Fruit fly (Drosophila melanogaster) whole organism, embryonic: ENCODE results near the gene CG33095.
A peak's percentile ranks its signal among the peaks of the same experiment; 100 is the strongest.

Experiments used
- Bgb ChIP-seq: fragments of 200-800 bp; sonication (Bioruptor generic); IDR thresholded peaks from 2 replicates; pipeline ENCODE4 v1.3.6; 2022; ENCODE audit warnings: missing biosample characterization, missing genetic modification characterization; ENCODE audit not compliant: partially characterized antibody
- Bteb2 ChIP-seq: fragments of 200-800 bp; sonication (Bioruptor generic); optimal IDR thresholded peaks from 2 replicates; lab custom pipeline; 2016; ENCODE audit warnings: missing biosample characterization, missing genetic modification characterization
- CG10267 ChIP-seq: fragments of 200-800 bp; sonication (Bioruptor generic); optimal IDR thresholded peaks from 2 replicates; lab custom pipeline; 2018; ENCODE audit warnings: missing biosample characterization, mild to moderate bottlenecking, missing genetic modification characterization, moderate library complexity
- CG11456 ChIP-seq: fragments of 200-800 bp; sonication (Bioruptor generic); IDR thresholded peaks from 3 replicates; pipeline ENCODE4 v1.3.6; 2022; ENCODE audit warnings: missing biosample characterization, missing genetic modification characterization
- CG11560 ChIP-seq: fragments of 200-800 bp; sonication (Bioruptor generic); IDR thresholded peaks from 3 replicates; pipeline ENCODE4 v1.3.6; 2022; ENCODE audit warnings: missing biosample characterization, missing genetic modification characterization
- CG11695 ChIP-seq: fragments of 200-800 bp; sonication (Bioruptor generic); IDR thresholded peaks from 3 replicates; pipeline ENCODE4 v1.3.6; 2022; ENCODE audit warnings: missing biosample characterization, missing genetic modification characterization
- CG12659 ChIP-seq: fragments of 200-800 bp; sonication (Bioruptor generic); optimal IDR thresholded peaks from 3 replicates; lab custom pipeline; 2017; ENCODE audit warnings: mild to moderate bottlenecking, missing biosample characterization, missing genetic modification reagents, missing genetic modification characterization
- CG15073 ChIP-seq: fragments of 200-800 bp; sonication (Bioruptor generic); optimal IDR thresholded peaks from 2 replicates; lab custom pipeline; 2016; ENCODE audit warnings: missing biosample characterization, missing genetic modification characterization
- CG1647 ChIP-seq: fragments of 200-800 bp; sonication (Bioruptor generic); optimal IDR thresholded peaks from 3 replicates; lab custom pipeline; 2016; ENCODE audit warnings: missing biosample characterization, missing genetic modification characterization
- CG17186 ChIP-seq: fragments of 200-800 bp; sonication (Bioruptor generic); optimal IDR thresholded peaks from 3 replicates; lab custom pipeline; 2017; ENCODE audit warnings: missing biosample characterization, missing genetic modification reagents, missing genetic modification characterization
- CG18476 ChIP-seq: fragments of 200-800 bp; sonication (Bioruptor generic); optimal IDR thresholded peaks from 2 replicates; lab custom pipeline; 2016; ENCODE audit warnings: missing biosample characterization, mild to moderate bottlenecking, missing genetic modification characterization
- CG2129 ChIP-seq: fragments of 200-800 bp; sonication (Bioruptor generic); IDR thresholded peaks from 2 replicates; pipeline ENCODE4 v1.3.6; 2022; ENCODE audit warnings: missing biosample characterization, missing genetic modification characterization; ENCODE audit not compliant: partially characterized antibody
- CG30431 ChIP-seq: fragments of 200-800 bp; sonication (Bioruptor generic); optimal IDR thresholded peaks from 2 replicates; lab custom pipeline; 2017; ENCODE audit warnings: missing biosample characterization, missing genetic modification characterization
- CG32772 ChIP-seq: fragments of 200-800 bp; sonication (Bioruptor generic); IDR thresholded peaks from 2 replicates; pipeline ENCODE4 v1.3.6; 2022; ENCODE audit warnings: missing biosample characterization, missing genetic modification characterization
- CG43689 ChIP-seq: fragments of 200-800 bp; sonication (Bioruptor generic); IDR thresholded peaks from 2 replicates; pipeline ENCODE4 v1.3.6; 2022; ENCODE audit warnings: missing biosample characterization, missing genetic modification characterization
- CG7839 ChIP-seq: fragments of 200-800 bp; sonication (Bioruptor generic); optimal IDR thresholded peaks from 3 replicates; lab custom pipeline; 2018; ENCODE audit warnings: missing biosample characterization, mild to moderate bottlenecking, missing genetic modification characterization, moderate library complexity
- CG8359 ChIP-seq: fragments of 200-800 bp; sonication (Bioruptor generic); optimal IDR thresholded peaks from 2 replicates; lab custom pipeline; 2017; ENCODE audit warnings: missing biosample characterization, mild to moderate bottlenecking, missing genetic modification characterization, borderline replicate concordance
- CG9817 ChIP-seq: fragments of 200-800 bp; sonication (Bioruptor generic); optimal IDR thresholded peaks from 2 replicates; lab custom pipeline; 2018; ENCODE audit warnings: missing biosample characterization, mild to moderate bottlenecking, missing genetic modification characterization, moderate library complexity
- Camta ChIP-seq: fragments of 200-800 bp; sonication (Bioruptor generic); optimal IDR thresholded peaks from 2 replicates; lab custom pipeline; 2016; ENCODE audit warnings: missing biosample characterization, missing genetic modification characterization
- CrebB ChIP-seq: fragments of 200-800 bp; sonication (Bioruptor generic); optimal IDR thresholded peaks from 3 replicates; lab custom pipeline; 2018; ENCODE audit warnings: missing biosample characterization, mild to moderate bottlenecking, missing genetic modification characterization
- D ChIP-seq, 2 experiments: fragments of 200-800 bp in 1 of 2; fragments of >200 bp in 1 of 2; sonication (Bioruptor generic) in 1 of 2; optimal IDR thresholded peaks; 2 replicates in 1 of 2; 3 replicates in 1 of 2; lab custom pipeline; 2017; ENCODE audit warnings: mild to moderate bottlenecking in 1 of 2, missing biosample characterization in 1 of 2, missing genetic modification characterization in 1 of 2, missing genetic modification reagents in 1 of 2
- Fer2 ChIP-seq: fragments of 200-800 bp; sonication (Bioruptor generic); optimal IDR thresholded peaks from 2 replicates; lab custom pipeline; 2018; ENCODE audit warnings: missing biosample characterization, mild to moderate bottlenecking, missing genetic modification characterization, moderate library complexity
- Gsc ChIP-seq: fragments of 200-800 bp; sonication (Bioruptor generic); IDR thresholded peaks from 2 replicates; pipeline ENCODE4 v1.3.6; 2022; ENCODE audit warnings: missing biosample characterization, missing genetic modification characterization
- H15 ChIP-seq: fragments of 200-800 bp; sonication (Bioruptor generic); IDR thresholded peaks from 3 replicates; pipeline ENCODE4 v1.3.6; 2022; ENCODE audit warnings: missing biosample characterization, missing genetic modification characterization
- NFAT ChIP-seq: fragments of 200-800 bp; sonication (Bioruptor generic); IDR thresholded peaks from 2 replicates; pipeline ENCODE4 v1.3.6; 2022; ENCODE audit warnings: missing biosample characterization, missing genetic modification characterization
- Optix ChIP-seq: fragments of 200-800 bp; sonication (Bioruptor generic); IDR thresholded peaks from 3 replicates; pipeline ENCODE4 v1.3.6; 2022; ENCODE audit warnings: missing biosample characterization, missing genetic modification characterization
- Scr ChIP-seq: fragments of 200-800 bp; sonication (Bioruptor generic); IDR thresholded peaks from 2 replicates; pipeline ENCODE4 v1.3.6; 2022; ENCODE audit warnings: missing biosample characterization, missing genetic modification characterization; ENCODE audit not compliant: partially characterized antibody
- Side ChIP-seq: fragments of 200-800 bp; sonication (Bioruptor generic); optimal IDR thresholded peaks from 2 replicates; lab custom pipeline; 2016; ENCODE audit warnings: missing biosample characterization, missing genetic modification characterization
- ac ChIP-seq: fragments of 200-800 bp; sonication (Bioruptor generic); optimal IDR thresholded peaks from 3 replicates; lab custom pipeline; 2017; ENCODE audit warnings: missing biosample characterization, mild to moderate bottlenecking, missing genetic modification characterization
- ap ChIP-seq: fragments of 200-800 bp; sonication (Bioruptor generic); IDR thresholded peaks from 2 replicates; pipeline ENCODE4 v1.3.6; 2022; ENCODE audit warnings: missing biosample characterization, missing genetic modification characterization
- btn ChIP-seq: fragments of 200-800 bp; sonication (Bioruptor generic); optimal IDR thresholded peaks from 2 replicates; lab custom pipeline; 2016; ENCODE audit warnings: missing biosample characterization, missing genetic modification characterization
- cas ChIP-seq: fragments of 200-800 bp; sonication (Bioruptor generic); IDR thresholded peaks from 2 replicates; pipeline ENCODE4 v1.3.6; 2022; ENCODE audit warnings: missing biosample characterization, missing genetic modification characterization
- crc ChIP-seq: fragments of 200-800 bp; sonication (Bioruptor generic); optimal IDR thresholded peaks from 2 replicates; lab custom pipeline; 2016; ENCODE audit warnings: missing biosample characterization, missing genetic modification characterization
- dati ChIP-seq: fragments of 200-800 bp; sonication (Bioruptor generic); IDR thresholded peaks from 2 replicates; pipeline ENCODE4 v1.3.6; 2022; ENCODE audit warnings: missing biosample characterization, missing genetic modification characterization
- dpn ChIP-seq, 2 experiments: fragments of 200-800 bp; sonication (Bioruptor generic); optimal IDR thresholded peaks; 3 replicates each; lab custom pipeline; 2016; ENCODE audit warnings: missing biosample characterization in 2 of 2, missing genetic modification characterization in 2 of 2
- en ChIP-seq: fragments of 200-800 bp; sonication (Bioruptor generic); optimal IDR thresholded peaks from 2 replicates; lab custom pipeline; 2016; ENCODE audit warnings: missing biosample characterization, missing genetic modification characterization
- fd3F ChIP-seq: fragments of 200-800 bp; sonication (Bioruptor generic); optimal IDR thresholded peaks from 2 replicates; lab custom pipeline; 2018; ENCODE audit warnings: missing biosample characterization, mild to moderate bottlenecking, missing genetic modification characterization, moderate library complexity
- fu2 ChIP-seq: fragments of 200-800 bp; sonication (Bioruptor generic); optimal IDR thresholded peaks from 2 replicates; lab custom pipeline; 2016; ENCODE audit warnings: missing biosample characterization, missing genetic modification characterization
- gcm ChIP-seq: fragments of 200-800 bp; sonication (Bioruptor generic); optimal IDR thresholded peaks from 2 replicates; lab custom pipeline; 2019; ENCODE audit warnings: missing biosample characterization, mild to moderate bottlenecking, missing genetic modification characterization, moderate library complexity
- gem ChIP-seq: fragments of 200-800 bp; sonication (Bioruptor generic); optimal IDR thresholded peaks from 2 replicates; lab custom pipeline; 2019; ENCODE audit warnings: missing biosample characterization, mild to moderate bottlenecking, missing genetic modification characterization, moderate library complexity
- hb ChIP-seq: fragments of 200-800 bp; sonication (Bioruptor generic); IDR thresholded peaks from 3 replicates; pipeline ENCODE4 v1.3.6; 2022; ENCODE audit warnings: missing biosample characterization, missing genetic modification characterization; ENCODE audit not compliant: partially characterized antibody
- lilli ChIP-seq: fragments of 200-800 bp; sonication (Bioruptor generic); optimal IDR thresholded peaks from 3 replicates; lab custom pipeline; 2016; ENCODE audit warnings: missing biosample characterization, missing genetic modification characterization
- lmd ChIP-seq: fragments of 200-800 bp; sonication (Bioruptor generic); IDR thresholded peaks from 2 replicates; pipeline ENCODE4 v1.3.6; 2022; ENCODE audit warnings: missing biosample characterization, missing genetic modification characterization
- lola ChIP-seq, 3 experiments: fragments of >200 bp in 2 of 3; fragments of 200-800 bp in 1 of 3; sonication (Bioruptor generic) in 1 of 3; optimal IDR thresholded peaks; 2 replicates each; lab custom pipeline; 2017 to 2019; ENCODE audit warnings: missing biosample characterization in 3 of 3, missing genetic modification characterization in 3 of 3, mild to moderate bottlenecking in 1 of 3, moderate library complexity in 1 of 3
- peb ChIP-seq: fragments of 200-800 bp; sonication (Bioruptor generic); IDR thresholded peaks from 2 replicates; pipeline ENCODE4 v1.3.6; 2022; ENCODE audit warnings: missing biosample characterization, missing genetic modification characterization
- pfk ChIP-seq: fragments of 200-800 bp; sonication (Bioruptor generic); optimal IDR thresholded peaks from 2 replicates; lab custom pipeline; 2018; ENCODE audit warnings: missing biosample characterization, mild to moderate bottlenecking, missing genetic modification characterization, moderate library complexity
- row ChIP-seq: fragments of 200-800 bp; sonication (Bioruptor generic); IDR thresholded peaks from 3 replicates; pipeline ENCODE4 v1.3.6; 2022; ENCODE audit warnings: missing biosample characterization, missing genetic modification characterization
- run ChIP-seq: fragments of 200-800 bp; sonication (Bioruptor generic); optimal IDR thresholded peaks from 3 replicates; lab custom pipeline; 2018; ENCODE audit warnings: missing biosample characterization, mild to moderate bottlenecking, missing genetic modification characterization
- sim ChIP-seq: fragments of 200-800 bp; sonication (Bioruptor generic); IDR thresholded peaks from 2 replicates; pipeline ENCODE4 v1.3.6; 2022; ENCODE audit warnings: missing biosample characterization, missing genetic modification characterization
- ssp ChIP-seq: fragments of 200-800 bp; sonication (Bioruptor generic); IDR thresholded peaks from 2 replicates; pipeline ENCODE4 v1.3.6; 2022; ENCODE audit warnings: missing biosample characterization, missing genetic modification characterization

The CG33095 gene

DNA sequence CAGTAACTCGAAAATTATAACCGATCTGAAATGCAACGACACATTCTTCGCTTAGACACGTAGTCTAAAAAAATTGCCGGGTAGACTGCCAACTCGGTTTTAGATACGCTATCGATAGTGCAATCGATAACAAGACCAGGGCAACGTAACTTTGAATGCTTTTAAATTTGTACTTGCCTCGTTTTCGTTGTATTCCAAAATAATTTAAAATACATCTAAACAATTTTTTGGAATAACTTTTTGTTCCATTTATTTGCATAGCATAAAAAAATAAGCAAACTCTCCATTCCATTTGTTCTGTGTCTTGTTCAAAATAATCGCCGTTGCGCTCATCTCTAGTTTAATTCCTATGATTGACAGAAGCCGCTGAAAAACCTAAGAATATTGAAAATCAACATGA, 27.9 kb upstream of the CG33095 start, which contains the start of the genes Stt3B and CG11839 (continued):
- no peak for TF ChIP-seq CG15073 (GFP tag; lab: Kevin White, UChicago)
- peak; percentile 43 for TF ChIP-seq btn (GFP tag; lab: Kevin White, UChicago)
- TF ChIP-seq CG11456 (GFP tag; lab: Robert Waterston, UW): no peak
- TF ChIP-seq Bteb2: peak; percentile 70
- no peak for TF ChIP-seq gcm (GFP tag; lab: Kevin White, UChicago)
- peak; percentile 40; the same call in 1 of the 3 replicates for TF ChIP-seq Optix
- TF ChIP-seq lola (GFP tag; optimal IDR thresholded peaks at IDR 0.05; lab: Kevin White, UChicago): peak in 1 of 3 experiments; percentile 68
- no peak for TF ChIP-seq gem (tag; lab: Kevin White, UChicago)
- peak; percentile 56 for TF ChIP-seq CG18476
- TF ChIP-seq dati (GFP tag; lab: Robert Waterston, UW): no peak
- TF ChIP-seq dpn (GFP tag; optimal IDR thresholded peaks at IDR 0.05; lab: Kevin White, UChicago): peak; percentile 80 to 82
- no peak for TF ChIP-seq CG43689
- TF ChIP-seq CrebB (tag; lab: Kevin White, UChicago): peak; percentile 3
- TF ChIP-seq fd3F (GFP tag; lab: Kevin White, UChicago): peak; percentile 62
- peak; percentile 25 for TF ChIP-seq en (GFP tag; lab: Kevin White, UChicago)
- no peak for TF ChIP-seq sim (GFP tag; lab: Robert Waterston, UW)
- no peak for TF ChIP-seq CG8359 (GFP tag; lab: Kevin White, UChicago)
- peak; percentile 91 for TF ChIP-seq hb (GFP tag; lab: Robert Waterston, UW)
- TF ChIP-seq cas (GFP tag; lab: Robert Waterston, UW): peak; percentile 10; the same call in 1 of the 2 replicates
- no peak for TF ChIP-seq run (tag; lab: Kevin White, UChicago)
- TF ChIP-seq H15 (GFP tag; lab: Robert Waterston, UW): no peak
- no peak for TF ChIP-seq CG11695
- peak; percentile 91 for TF ChIP-seq Bgb (GFP tag; lab: Robert Waterston, UW)
- TF ChIP-seq crc: peak; percentile 74
- TF ChIP-seq row (GFP tag; lab: Robert Waterston, UW): peak; percentile 95
- TF ChIP-seq ap (GFP tag; lab: Robert Waterston, UW): no peak
- no peak for TF ChIP-seq CG11560 (tag; lab: Robert Waterston, UW)
- TF ChIP-seq CG30431 (GFP tag; lab: Kevin White, UChicago): no peak
- peak; percentile 82 for TF ChIP-seq CG9817
- TF ChIP-seq D (optimal IDR thresholded peaks at IDR 0.05; lab: Kevin White, UChicago): no peak
- no peak for TF ChIP-seq D (GFP tag; optimal IDR thresholded peaks at IDR 0.05; lab: Kevin White, UChicago)
- no peak for TF ChIP-seq ac
- TF ChIP-seq CG32772 (GFP tag; lab: Robert Waterston, UW): no peak
- no peak; the same call in 1 of the 2 replicates for TF ChIP-seq lmd
- TF ChIP-seq fu2: peak; percentile 81
- TF ChIP-seq Fer2 (tag; lab: Kevin White, UChicago): peak; percentile 58
- TF ChIP-seq Side: peak; percentile 72
- peak; percentile 76 for TF ChIP-seq CG1647 (GFP tag; lab: Kevin White, UChicago)
- peak; percentile 41 for TF ChIP-seq CG17186 (GFP tag; lab: Kevin White, UChicago)
- TF ChIP-seq NFAT (GFP tag; lab: Robert Waterston, UW): no peak
- peak; percentile 76 for TF ChIP-seq pfk (GFP tag; lab: Kevin White, UChicago)
- peak; percentile 77 for TF ChIP-seq CG10267 (tag; lab: Kevin White, UChicago)
- no peak for TF ChIP-seq Gsc (GFP tag; lab: Robert Waterston, UW)
- peak; percentile 89 for TF ChIP-seq CG2129
- TF ChIP-seq CG12659: peak; percentile 85
- peak; percentile 74 for TF ChIP-seq Camta (GFP tag; lab: Kevin White, UChicago)
- no peak for TF ChIP-seq ssp (GFP tag; lab: Robert Waterston, UW)
- TF ChIP-seq CG7839: no peak
- peak; percentile 48; the same call in 1 of the 2 replicates for TF ChIP-seq peb (GFP tag; lab: Robert Waterston, UW)
- peak; percentile 90 for TF ChIP-seq lilli
- TF ChIP-seq Scr (GFP tag; lab: Robert Waterston, UW): peak; percentile 95
